Worm (Caenorhabditis elegans) whole organism, late embryonic: ENCODE measurements around the gene C27F2.9.
A peak's percentile ranks its signal among the peaks of the same experiment; 100 is the strongest.

Source experiments
- C08G9.2 ChIP-seq: sonication (generic microtip); optimal IDR thresholded peaks from 2 replicates; lab custom pipeline; 2016; ENCODE audit warnings: mild to moderate bottlenecking, missing genetic modification characterization, moderate library complexity, missing compliant biosample characterization
- C38D4.7 ChIP-seq: fragments of 200-800 bp; sonication (Bioruptor generic); optimal IDR thresholded peaks from 2 replicates; lab custom pipeline; 2018; ENCODE audit warnings: mild to moderate bottlenecking, missing genetic modification characterization, moderate library complexity, missing compliant biosample characterization
- F13H6.1 ChIP-seq: sonication (generic microtip); optimal IDR thresholded peaks from 2 replicates; lab custom pipeline; 2016; ENCODE audit warnings: missing genetic modification characterization, missing compliant biosample characterization
- K02D7.2 ChIP-seq: sonication (generic microtip); optimal IDR thresholded peaks from 2 replicates; lab custom pipeline; 2017; ENCODE audit warnings: mild to moderate bottlenecking, missing genetic modification characterization, missing compliant biosample characterization
- Y22D7AL.16 ChIP-seq: sonication (generic microtip); optimal IDR thresholded peaks from 2 replicates; lab custom pipeline; 2016; ENCODE audit warnings: missing genetic modification characterization, missing compliant biosample characterization
- ahr-1 ChIP-seq: sonication (generic microtip); optimal IDR thresholded peaks from 2 replicates; lab custom pipeline; 2016; ENCODE audit warnings: missing genetic modification characterization, missing compliant biosample characterization
- ama-1 ChIP-seq: fragments of 150-350 bp; optimal IDR thresholded peaks from 2 replicates; lab custom pipeline; 2014
- ceh-14 ChIP-seq: sonication (generic microtip); optimal IDR thresholded peaks from 2 replicates; lab custom pipeline; 2016; ENCODE audit warnings: missing genotype, missing genetic modification characterization, missing compliant biosample characterization
- ceh-18 ChIP-seq: sonication (generic microtip); optimal IDR thresholded peaks from 2 replicates; lab custom pipeline; 2016; ENCODE audit warnings: missing genetic modification characterization, missing compliant biosample characterization
- ceh-2 ChIP-seq: sonication (generic microtip); optimal IDR thresholded peaks from 2 replicates; lab custom pipeline; 2016; ENCODE audit warnings: missing genotype, missing genetic modification characterization, missing compliant biosample characterization
- ceh-22 ChIP-seq: sonication (generic microtip); optimal IDR thresholded peaks from 2 replicates; lab custom pipeline; 2017; ENCODE audit warnings: missing biosample characterization, missing genetic modification characterization
- ceh-24 ChIP-seq: sonication (generic microtip); optimal IDR thresholded peaks from 2 replicates; lab custom pipeline; 2016; ENCODE audit warnings: mild to moderate bottlenecking, missing genetic modification characterization, missing compliant biosample characterization
- ceh-34 ChIP-seq: sonication (generic microtip); optimal IDR thresholded peaks from 2 replicates; lab custom pipeline; 2016; ENCODE audit warnings: mild to moderate bottlenecking, missing genetic modification characterization, missing compliant biosample characterization
- ceh-45 ChIP-seq: fragments of 200-800 bp; sonication (Bioruptor generic); IDR thresholded peaks from 2 replicates; pipeline ENCODE4 v1.3.6; 2022; ENCODE audit warnings: missing genetic modification reagents, missing genetic modification characterization, missing compliant biosample characterization
- ceh-9 ChIP-seq: sonication (generic microtip); optimal IDR thresholded peaks from 2 replicates; lab custom pipeline; 2016; ENCODE audit warnings: mild to moderate bottlenecking, missing genetic modification characterization, inconsistent platforms, missing compliant biosample characterization
- che-1 ChIP-seq: sonication (generic microtip); optimal IDR thresholded peaks from 2 replicates; lab custom pipeline; 2016; ENCODE audit warnings: mild to moderate bottlenecking, missing genetic modification characterization, missing compliant biosample characterization
- dmd-4 ChIP-seq: sonication (generic microtip); optimal IDR thresholded peaks from 2 replicates; lab custom pipeline; 2016; ENCODE audit warnings: borderline replicate concordance, missing genetic modification characterization, missing compliant biosample characterization
- dve-1 ChIP-seq: sonication (generic microtip); optimal IDR thresholded peaks from 2 replicates; lab custom pipeline; 2017; ENCODE audit warnings: antibody characterized with exemption, mild to moderate bottlenecking, missing genetic modification characterization, missing compliant biosample characterization
- elt-2 ChIP-seq: sonication (generic microtip); optimal IDR thresholded peaks from 2 replicates; lab custom pipeline; 2016; ENCODE audit warnings: missing genetic modification reagents, missing genetic modification characterization, missing compliant biosample characterization
- elt-4 ChIP-seq: sonication (generic microtip); optimal IDR thresholded peaks from 2 replicates; lab custom pipeline; 2016; ENCODE audit warnings: missing genetic modification characterization, missing compliant biosample characterization
- ets-4 ChIP-seq: sonication (generic microtip); optimal IDR thresholded peaks from 2 replicates; lab custom pipeline; 2016; ENCODE audit warnings: missing genetic modification characterization, missing compliant biosample characterization
- eyg-1 ChIP-seq: sonication (generic microtip); optimal IDR thresholded peaks from 2 replicates; lab custom pipeline; 2016; ENCODE audit warnings: missing genotype, missing genetic modification characterization, missing compliant biosample characterization
- fax-1 ChIP-seq: sonication (generic microtip); optimal IDR thresholded peaks from 2 replicates; lab custom pipeline; 2016; ENCODE audit warnings: missing genotype, missing genetic modification characterization, missing compliant biosample characterization
- hlh-13 ChIP-seq: fragments of 200-800 bp; sonication (Bioruptor generic); optimal IDR thresholded peaks from 2 replicates; lab custom pipeline; 2018; ENCODE audit warnings: mild to moderate bottlenecking, missing genetic modification characterization, missing compliant biosample characterization
- hlh-15 ChIP-seq: sonication (generic microtip); optimal IDR thresholded peaks from 2 replicates; lab custom pipeline; 2016; ENCODE audit warnings: missing genetic modification characterization, missing compliant biosample characterization
- hlh-30 ChIP-seq: sonication (generic microtip); optimal IDR thresholded peaks from 2 replicates; lab custom pipeline; 2017; ENCODE audit warnings: antibody characterized with exemption, missing genetic modification characterization, missing compliant biosample characterization; ENCODE audit not compliant: insufficient read depth
- hlh-6 ChIP-seq: sonication (generic microtip); optimal IDR thresholded peaks from 2 replicates; lab custom pipeline; 2016; ENCODE audit warnings: missing genotype, missing genetic modification characterization, missing compliant biosample characterization
- hlh-8 ChIP-seq: sonication (generic microtip); optimal IDR thresholded peaks from 2 replicates; lab custom pipeline; 2016; ENCODE audit warnings: missing genotype, missing genetic modification characterization, missing compliant biosample characterization
- lim-6 ChIP-seq: sonication (generic microtip); optimal IDR thresholded peaks from 2 replicates; lab custom pipeline; 2016; ENCODE audit warnings: missing genetic modification characterization, missing compliant biosample characterization
- nfya-1 ChIP-seq: sonication (generic microtip); optimal IDR thresholded peaks from 2 replicates; lab custom pipeline; 2017; ENCODE audit warnings: missing genetic modification characterization, mild to moderate bottlenecking, missing compliant biosample characterization, antibody characterized with exemption, moderate library complexity
- nhr-11 ChIP-seq: fragments of 150-350 bp; optimal IDR thresholded peaks from 2 replicates; lab custom pipeline; 2014; ENCODE audit warnings: missing biosample characterization, missing genetic modification characterization
- npax-4 ChIP-seq: sonication (generic microtip); optimal IDR thresholded peaks from 2 replicates; lab custom pipeline; 2016; ENCODE audit warnings: missing genetic modification characterization, missing compliant biosample characterization
- pax-1 ChIP-seq: fragments of 150-350 bp; optimal IDR thresholded peaks from 2 replicates; lab custom pipeline; 2014; ENCODE audit warnings: missing biosample characterization, missing genetic modification characterization
- pha-2 ChIP-seq: sonication (generic microtip); optimal IDR thresholded peaks from 2 replicates; lab custom pipeline; 2017; ENCODE audit warnings: mild to moderate bottlenecking, missing genetic modification characterization, missing compliant biosample characterization
- pha-4 ChIP-seq: fragments of 150-350 bp; optimal IDR thresholded peaks from 2 replicates; lab custom pipeline; 2018; ENCODE audit warnings: missing biosample characterization, missing genetic modification reagents, missing genetic modification characterization
- pqm-1 ChIP-seq: sonication (generic microtip); optimal IDR thresholded peaks from 2 replicates; lab custom pipeline; 2016; ENCODE audit warnings: missing genetic modification characterization, missing compliant biosample characterization
- ref-2 ChIP-seq: sonication (generic microtip); optimal IDR thresholded peaks from 2 replicates; lab custom pipeline; 2016; ENCODE audit warnings: missing genetic modification characterization, missing compliant biosample characterization
- sdc-2 ChIP-seq: sonication (generic microtip); optimal IDR thresholded peaks from 2 replicates; lab custom pipeline; 2016; ENCODE audit warnings: missing genotype, missing genetic modification characterization, missing compliant biosample characterization
- sox-2 ChIP-seq: fragments of 200-800 bp; sonication (Bioruptor generic); IDR thresholded peaks from 2 replicates; pipeline ENCODE4 v1.3.6; 2022; ENCODE audit warnings: missing genetic modification reagents, missing genetic modification characterization, missing compliant biosample characterization
- sox-4 ChIP-seq: sonication (generic microtip); optimal IDR thresholded peaks from 2 replicates; lab custom pipeline; 2017; ENCODE audit warnings: mild to moderate bottlenecking, missing genetic modification characterization, inconsistent platforms, missing compliant biosample characterization
- syd-9 ChIP-seq: sonication (generic microtip); optimal IDR thresholded peaks from 2 replicates; lab custom pipeline; 2016; ENCODE audit warnings: mild to moderate bottlenecking, missing genetic modification characterization, moderate library complexity, missing compliant biosample characterization
- ttx-3 ChIP-seq: sonication (generic microtip); optimal IDR thresholded peaks from 2 replicates; lab custom pipeline; 2016; ENCODE audit warnings: missing genetic modification reagents, missing genetic modification characterization, missing compliant biosample characterization
- unc-42 ChIP-seq: sonication (generic microtip); optimal IDR thresholded peaks from 2 replicates; lab custom pipeline; 2016; ENCODE audit warnings: missing genotype, missing genetic modification characterization, missing compliant biosample characterization
- unc-55 ChIP-seq: sonication (generic microtip); optimal IDR thresholded peaks from 2 replicates; lab custom pipeline; 2017; ENCODE audit warnings: missing biosample characterization, missing genetic modification reagents, missing genetic modification characterization
- unc-86 ChIP-seq: sonication (generic microtip); optimal IDR thresholded peaks from 2 replicates; lab custom pipeline; 2016; ENCODE audit warnings: missing genetic modification characterization, missing compliant biosample characterization
- zip-5 ChIP-seq: sonication (generic microtip); optimal IDR thresholded peaks from 2 replicates; lab custom pipeline; 2016; ENCODE audit warnings: missing genetic modification characterization, missing compliant biosample characterization

The C27F2.9 gene

DNA sequence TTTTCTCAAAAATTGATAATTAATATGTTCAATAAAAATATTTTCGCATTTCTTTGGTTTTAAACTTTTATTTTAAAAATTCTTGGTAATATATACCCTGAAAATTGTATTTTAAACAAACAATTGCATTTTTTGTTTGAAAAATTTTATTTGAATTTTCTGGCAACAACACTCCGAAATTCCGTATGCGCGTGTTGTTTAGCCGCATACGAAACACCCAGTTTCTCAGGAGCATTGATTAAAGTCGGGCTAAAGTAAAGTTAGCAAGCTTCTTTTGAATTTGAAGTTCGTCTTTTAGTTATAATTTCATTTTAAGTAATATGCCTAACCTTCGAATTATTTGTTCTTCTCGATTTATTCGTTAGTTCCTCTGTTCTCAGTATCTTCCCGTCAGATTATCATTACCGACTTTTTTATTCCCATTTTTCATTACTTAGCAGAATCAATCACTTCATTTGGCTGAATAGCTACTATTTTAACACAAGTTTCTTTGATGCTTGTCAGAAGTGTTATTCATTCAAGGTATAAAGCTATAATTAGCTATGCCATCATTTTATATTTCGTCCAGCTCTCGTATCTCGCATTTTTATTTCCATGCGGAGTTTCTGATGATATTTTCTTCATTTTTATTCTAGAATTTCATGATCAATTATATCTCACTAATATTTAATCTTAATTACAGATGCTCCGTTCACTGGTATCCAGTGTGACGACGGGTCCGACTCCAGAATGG lies 27.8 kb downstream of the C27F2.9 start, which contains the start of gene mrps-18C:
Gene mrps-18C, plus strand, starts transcription at position 683 of the 733 bp plus-strand sequence.
- TF ChIP-seq hlh-30 (no peak), hlh-8 (tag; lab: Kevin White, UChicago) (no peak), ama-1 (lab: Kevin White, UChicago) (no peak), elt-4 (tag; lab: Kevin White, UChicago) (no peak), syd-9 (tag; lab: Kevin White, UChicago) (no peak), sox-4 (tag; lab: Kevin White, UChicago) (no peak), unc-86 (tag; lab: Kevin White, UChicago) (no peak), zip-5 (tag; lab: Kevin White, UChicago) (no peak)

- TF ChIP-seq eyg-1 (no peak), ceh-22 (no peak), ets-4 (tag; lab: Kevin White, UChicago) (no peak), unc-86 (tag; lab: Kevin White, UChicago) (no peak), hlh-30 (no peak), Y22D7AL.16 (tag; lab: Kevin White, UChicago) (no peak), hlh-6 (no peak), hlh-15 (tag; lab: Kevin White, UChicago) (no peak), che-1 (tag; lab: Kevin White, UChicago) (no peak), elt-2 (no peak), F13H6.1 (tag; lab: Kevin White, UChicago) (no peak), pax-1 (tag; lab: Kevin White, UChicago) (no peak), ref-2 (tag; lab: Kevin White, UChicago) (no peak), pha-4 (tag; lab: Kevin White, UChicago) (no peak), sdc-2 (tag; lab: Kevin White, UChicago) (no peak)
Measured at ce11 chrIII:4932203-4932699, 30.6 kb downstream of the C27F2.9 start, which contains the start of the genes C26E6.12 and eri-9. Gene C26E6.12 (minus strand): TSS chrIII:4932253. Gene eri-9 (plus strand): TSS chrIII:4932450.

- TF ChIP-seq ceh-2 (tag; lab: Kevin White, UChicago) (peak; percentile 92), ets-4 (tag; lab: Kevin White, UChicago) (peak; percentile 91), hlh-13 (GFP tag; lab: Kevin White, UChicago) (no peak), nfya-1 (tag; lab: Kevin White, UChicago) (peak; percentile 32), elt-2 (peak; percentile 67), unc-86 (tag; lab: Kevin White, UChicago) (no peak), pha-2 (tag; lab: Kevin White, UChicago) (peak; percentile 9), pqm-1 (no peak), npax-4 (no peak), lim-6 (tag; lab: Kevin White, UChicago) (peak; percentile 65), unc-55 (GFP tag; lab: Kevin White, UChicago) (no peak), ceh-18 (tag; lab: Kevin White, UChicago) (no peak), fax-1 (tag; lab: Kevin White, UChicago) (peak; percentile 62), unc-42 (tag; lab: Kevin White, UChicago) (peak; percentile 24), ceh-14 (tag; lab: Kevin White, UChicago) (peak; percentile 34), Y22D7AL.16 (tag; lab: Kevin White, UChicago) (no peak), pha-4 (tag; lab: Kevin White, UChicago) (no peak), ceh-45 (GFP tag; lab: Robert Waterston, UW) (no peak), F13H6.1 (tag; lab: Kevin White, UChicago) (peak; percentile 33), ahr-1 (tag; lab: Kevin White, UChicago) (peak; percentile 34), syd-9 (tag; lab: Kevin White, UChicago) (no peak), eyg-1 (peak; percentile 44), C08G9.2 (peak; percentile 91), C38D4.7 (no peak), ceh-34 (tag; lab: Kevin White, UChicago) (peak; percentile 34), hlh-8 (tag; lab: Kevin White, UChicago) (peak; percentile 60), hlh-30 (no peak), dve-1 (no peak), ceh-9 (no peak), nhr-11 (no peak), sox-2 (GFP tag; lab: Robert Waterston, UW) (no peak), dmd-4 (no peak), ceh-24 (tag; lab: Kevin White, UChicago) (no peak), hlh-6 (no peak), ttx-3 (peak; percentile 35), K02D7.2 (tag; lab: Kevin White, UChicago) (no peak)
Measured at ce11 chrIII:4930154-4930679, 32.6 kb downstream of the C27F2.9 start, which contains the start of gene set-2. Gene set-2 (minus strand): TSS chrIII:4930204.
